Worm (Caenorhabditis elegans) whole organism, L1 larva: ENCODE results near the gene lgc-39.

Source experiments
- C04F5.9 ChIP-seq: sonication (generic microtip); optimal IDR thresholded peaks from 2 replicates; lab custom pipeline; 2016; ENCODE audit warnings: missing genetic modification characterization, missing compliant biosample characterization
- aly-2 ChIP-seq: fragments of 150-350 bp; optimal IDR thresholded peaks from 2 replicates; lab custom pipeline; 2014; ENCODE audit warnings: missing biosample characterization, missing genetic modification characterization
- ama-1 ChIP-seq: fragments of 150-350 bp; optimal IDR thresholded peaks from 2 replicates; lab custom pipeline; 2014
- ceh-8 ChIP-seq: fragments of 200-800 bp; sonication (Bioruptor generic); optimal IDR thresholded peaks from 2 replicates; lab custom pipeline; 2018; ENCODE audit warnings: mild to moderate bottlenecking, missing genetic modification characterization, moderate library complexity, missing compliant biosample characterization
- dsc-1 ChIP-seq: sonication (generic microtip); optimal IDR thresholded peaks from 2 replicates; lab custom pipeline; 2016; ENCODE audit warnings: mild to moderate bottlenecking, missing genetic modification characterization, missing compliant biosample characterization
- efl-1 ChIP-seq, 4 experiments: fragments of 150-350 bp; optimal IDR thresholded peaks in 3 of 4; peaks in 1 of 4; 1 replicate in 1 of 4; 2 replicates in 3 of 4; lab custom pipeline; 2014; ENCODE audit warnings: missing biosample characterization in 2 of 4, missing genetic modification characterization in 2 of 4, missing genetic modification reagents in 2 of 4
- egl-13 ChIP-seq: sonication (generic microtip); optimal IDR thresholded peaks from 2 replicates; lab custom pipeline; 2016; ENCODE audit warnings: missing genotype, missing genetic modification reagents, missing genetic modification characterization, missing compliant biosample characterization
- egl-27 ChIP-seq, 2 experiments: fragments of 150-350 bp in 1 of 2; sonication (generic microtip); optimal IDR thresholded peaks; 3 replicates each; lab custom pipeline; 2017 to 2018; ENCODE audit warnings: missing biosample characterization in 2 of 2, missing genetic modification characterization in 2 of 2, missing genetic modification reagents in 2 of 2
- elt-2 ChIP-seq: sonication (generic microtip); optimal IDR thresholded peaks from 2 replicates; lab custom pipeline; 2016; ENCODE audit warnings: missing genetic modification characterization, mild to moderate bottlenecking, inconsistent platforms, missing compliant biosample characterization, missing genetic modification reagents
- elt-3 ChIP-seq, 6 experiments: fragments of 150-350 bp in 1 of 6; sonication (generic microtip); optimal IDR thresholded peaks; 2 replicates each; lab custom pipeline; 2017 to 2018; ENCODE audit warnings: missing biosample characterization in 6 of 6, missing genetic modification characterization in 6 of 6, inconsistent platforms in 1 of 6
- fkh-10 ChIP-seq: sonication (generic microtip); optimal IDR thresholded peaks from 2 replicates; lab custom pipeline; 2017; ENCODE audit warnings: missing biosample characterization, missing genetic modification reagents, missing genetic modification characterization
- fos-1 ChIP-seq: fragments of 150-350 bp; optimal IDR thresholded peaks from 2 replicates; lab custom pipeline; 2014; ENCODE audit warnings: missing biosample characterization, missing genetic modification characterization
- hlh-4 ChIP-seq: sonication (generic microtip); optimal IDR thresholded peaks from 2 replicates; lab custom pipeline; 2016; ENCODE audit warnings: mild to moderate bottlenecking, missing genetic modification characterization, missing compliant biosample characterization
- hpl-2 ChIP-seq: fragments of 150-350 bp; optimal IDR thresholded peaks from 2 replicates; lab custom pipeline; 2014; ENCODE audit warnings: missing biosample characterization, missing genetic modification reagents, missing genetic modification characterization
- irx-1 ChIP-seq: sonication (generic microtip); optimal IDR thresholded peaks from 2 replicates; lab custom pipeline; 2016; ENCODE audit warnings: missing genetic modification characterization, missing compliant biosample characterization
- lin-14 ChIP-seq: fragments of 200-800 bp; sonication (Bioruptor generic); optimal IDR thresholded peaks from 2 replicates; lab custom pipeline; 2018; ENCODE audit warnings: mild to moderate bottlenecking, missing genetic modification characterization, moderate library complexity, missing compliant biosample characterization
- lin-35 ChIP-seq, 2 experiments: fragments of 150-350 bp; optimal IDR thresholded peaks; 2 replicates each; lab custom pipeline; 2014; ENCODE audit warnings: missing biosample characterization in 2 of 2, missing genetic modification characterization in 2 of 2, missing genetic modification reagents in 2 of 2
- lir-3 ChIP-seq: sonication (generic microtip); optimal IDR thresholded peaks from 2 replicates; lab custom pipeline; 2016; ENCODE audit warnings: mild to moderate bottlenecking, missing genetic modification characterization, moderate library complexity, missing compliant biosample characterization; ENCODE audit not compliant: poor library complexity
- mab-9 ChIP-seq: fragments of 200-800 bp; sonication (Bioruptor generic); IDR thresholded peaks from 2 replicates; pipeline ENCODE4 v1.3.6; 2022; ENCODE audit warnings: missing genetic modification reagents, missing genetic modification characterization, missing compliant biosample characterization
- nhr-19 ChIP-seq: fragments of 200-800 bp; sonication (Bioruptor generic); conservative IDR thresholded peaks from 2 replicates; pipeline ENCODE4 v1.3.6; 2022; ENCODE audit warnings: missing genetic modification characterization, missing compliant biosample characterization
- nhr-20 ChIP-seq: sonication (generic microtip); optimal IDR thresholded peaks from 2 replicates; lab custom pipeline; 2016; ENCODE audit warnings: mild to moderate bottlenecking, missing genetic modification characterization, missing compliant biosample characterization
- nhr-28 ChIP-seq: fragments of 150-350 bp; optimal IDR thresholded peaks from 2 replicates; lab custom pipeline; 2014; ENCODE audit warnings: missing biosample characterization, missing genetic modification characterization
- nhr-47 ChIP-seq: sonication (generic microtip); optimal IDR thresholded peaks from 2 replicates; lab custom pipeline; 2016; ENCODE audit warnings: mild to moderate bottlenecking, missing genetic modification characterization, moderate library complexity, missing compliant biosample characterization
- nhr-71 ChIP-seq: sonication (generic microtip); optimal IDR thresholded peaks from 2 replicates; lab custom pipeline; 2016; ENCODE audit warnings: mild to moderate bottlenecking, missing genetic modification characterization, moderate library complexity, missing compliant biosample characterization
- nhr-77 ChIP-seq: fragments of 150-350 bp; optimal IDR thresholded peaks from 2 replicates; lab custom pipeline; 2014; ENCODE audit warnings: missing biosample characterization, missing genetic modification characterization
- nhr-90 ChIP-seq: sonication (generic microtip); optimal IDR thresholded peaks from 2 replicates; lab custom pipeline; 2016; ENCODE audit warnings: mild to moderate bottlenecking, missing genetic modification characterization, missing compliant biosample characterization; ENCODE audit not compliant: poor library complexity
- pax-3 ChIP-seq: fragments of 200-800 bp; sonication (Bioruptor generic); optimal IDR thresholded peaks from 2 replicates; lab custom pipeline; 2018; ENCODE audit warnings: mild to moderate bottlenecking, missing genetic modification characterization, moderate library complexity, missing compliant biosample characterization
- snu-23 ChIP-seq: sonication (generic microtip); optimal IDR thresholded peaks from 2 replicates; lab custom pipeline; 2016; ENCODE audit warnings: missing genetic modification characterization, missing compliant biosample characterization
- tbx-2 ChIP-seq: sonication (generic microtip); optimal IDR thresholded peaks from 2 replicates; lab custom pipeline; 2016; ENCODE audit warnings: missing genetic modification characterization, missing compliant biosample characterization
- tlp-1 ChIP-seq: fragments of 150-350 bp; optimal IDR thresholded peaks from 2 replicates; lab custom pipeline; 2014; ENCODE audit warnings: missing biosample characterization, missing genetic modification characterization
- unc-86 ChIP-seq: sonication (generic microtip); optimal IDR thresholded peaks from 2 replicates; lab custom pipeline; 2016; ENCODE audit warnings: missing genetic modification characterization, missing compliant biosample characterization
- vab-15 ChIP-seq: sonication (generic microtip); optimal IDR thresholded peaks from 2 replicates; lab custom pipeline; 2017; ENCODE audit warnings: missing genotype, mild to moderate bottlenecking, missing genetic modification characterization, missing compliant biosample characterization

The lgc-39 gene

DNA sequence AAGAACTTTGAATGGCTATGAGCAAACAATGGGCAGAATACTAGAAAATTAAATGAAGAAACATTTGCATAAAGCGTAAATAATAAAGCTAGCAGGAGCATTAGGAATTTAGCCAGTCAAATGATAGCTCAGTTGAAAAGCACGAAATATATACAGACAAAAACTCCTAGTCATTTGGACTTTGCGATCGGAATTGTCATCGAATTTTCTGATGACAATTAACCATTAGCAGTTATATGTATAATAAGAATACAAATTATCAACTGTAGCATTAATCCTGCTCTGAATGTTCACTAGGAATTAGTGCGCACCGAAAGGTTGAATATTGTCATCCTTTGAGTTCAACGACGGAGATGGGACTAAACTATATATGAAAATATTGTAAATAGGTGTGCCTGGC lies 27.9 kb upstream of the lgc-39 start, which contains the start of gene ugt-38:
Gene ugt-38 (minus strand): TSS at position 101 of the 400 bp plus-strand sequence.
- TF ChIP-seq fos-1 (tag; lab: Kevin White, UChicago) (no peak), mab-9 (GFP tag; lab: Robert Waterston, UW) (no peak), lin-35 (GFP tag; optimal IDR thresholded peaks at IDR 0.05; lab: Kevin White, UChicago) (no peak), C04F5.9 (tag; lab: Kevin White, UChicago) (no peak), snu-23 (GFP tag; lab: Kevin White, UChicago) (no peak), tbx-2 (no peak), ceh-8 (no peak), nhr-19 (GFP tag; lab: Robert Waterston, UW) (no peak), ama-1 (lab: Kevin White, UChicago) (no peak), nhr-28 (tag; lab: Kevin White, UChicago) (no peak), hlh-4 (no peak), nhr-47 (tag; lab: Kevin White, UChicago) (no peak), dsc-1 (tag; lab: Kevin White, UChicago) (no peak), pax-3 (tag; lab: Kevin White, UChicago) (no peak)
- TF ChIP-seq, all 84 proteins: peak for 0

DNA sequence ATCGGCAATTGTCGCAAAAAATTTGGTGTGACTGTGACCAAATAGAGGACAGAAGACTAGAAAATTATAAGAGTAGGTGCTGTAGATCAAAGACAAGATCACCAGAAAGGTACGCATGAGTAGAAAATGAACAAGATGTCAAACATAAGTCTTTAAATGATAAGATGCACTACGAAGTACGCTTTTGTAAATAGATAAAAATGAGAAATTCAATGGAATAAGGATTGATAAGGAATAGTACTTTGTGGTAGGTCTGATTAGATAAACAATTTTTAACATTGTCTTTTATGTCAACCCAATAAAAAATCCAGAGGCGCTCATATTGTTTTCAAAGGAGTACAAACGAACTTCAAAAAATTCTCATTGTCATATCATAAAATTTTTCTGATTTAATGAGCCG lies 24.7 kb upstream of the lgc-39 start, which contains the start of gene F10D2.8:
Gene F10D2.8 (minus strand): TSS at position 145 of the 400 bp plus-strand sequence.
- no peak for TF ChIP-seq irx-1 (tag; lab: Kevin White, UChicago)
- no peak for TF ChIP-seq egl-13 (tag; lab: Kevin White, UChicago)
- TF ChIP-seq egl-27 (tag; optimal IDR thresholded peaks at IDR 0.05; lab: Kevin White, UChicago): no peak
- no peak for TF ChIP-seq unc-86
- peak; percentile 87 for TF ChIP-seq elt-2
- peak; percentile 76 for TF ChIP-seq tlp-1
- TF ChIP-seq elt-3 (tag; optimal IDR thresholded peaks at IDR 0.05; lab: Kevin White, UChicago): peak in 4 of 6 experiments; percentile 4 to 77 (median 42)
- TF ChIP-seq nhr-20 (tag; lab: Kevin White, UChicago): peak; percentile 20

DNA sequence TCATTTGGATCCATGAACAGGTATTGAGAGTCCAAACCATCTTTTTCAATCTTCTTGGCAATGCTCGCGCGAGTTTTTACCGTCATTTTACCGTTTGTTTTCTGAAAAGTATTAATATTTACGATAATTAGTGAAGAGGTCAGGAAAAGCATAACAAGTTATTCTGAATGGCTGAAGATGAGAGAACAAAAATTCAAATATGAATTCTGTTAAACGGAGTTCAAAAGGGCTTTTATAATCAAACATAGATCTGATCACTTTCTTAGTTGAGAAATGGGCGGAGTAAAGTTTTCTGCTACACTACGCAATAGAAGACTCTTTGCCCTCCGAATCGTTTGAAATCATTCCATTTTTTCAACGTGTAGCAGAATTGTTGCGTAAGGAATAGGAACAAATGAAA lies 22.3 kb upstream of the lgc-39 start, which contains the start of gene fat-7:
Gene fat-7 (minus strand): TSS at position 101 of the 400 bp plus-strand sequence.
- TF ChIP-seq efl-1 (optimal IDR thresholded peaks at IDR 0.05; lab: Kevin White, UChicago) (no peak), efl-1 (GFP tag; optimal IDR thresholded peaks at IDR 0.05 in 1 of 2; lab: Kevin White, UChicago) (peak in 1 of 2 experiments; percentile 30), lir-3 (tag; lab: Kevin White, UChicago) (no peak)
- TF ChIP-seq, all 84 proteins: peak for 1

DNA sequence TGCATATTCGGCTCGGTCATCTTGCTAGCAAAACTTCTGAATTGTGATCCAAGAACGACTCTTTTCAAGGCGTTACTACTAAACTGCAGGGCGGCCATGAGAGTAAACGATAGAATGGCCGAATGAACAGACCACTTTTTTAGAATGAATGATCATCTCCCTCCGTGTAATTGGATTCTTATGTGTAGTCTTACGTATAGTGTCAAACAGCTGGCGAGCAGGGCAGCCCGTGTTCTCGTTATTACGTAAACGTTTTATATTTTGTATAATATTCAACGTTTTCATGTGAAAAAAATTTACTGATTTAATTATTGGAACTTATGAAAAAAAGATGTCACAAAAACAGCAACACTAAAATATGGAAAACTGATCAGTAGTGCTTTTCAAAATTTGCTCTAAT lies 19.2 kb upstream of the lgc-39 start, which contains the start of gene F10D2.10:
Gene F10D2.10 (minus strand): TSS at position 101 of the 400 bp plus-strand sequence.
- TF ChIP-seq aly-2 (tag; lab: Kevin White, UChicago) (no peak), lin-35 (GFP tag; optimal IDR thresholded peaks at IDR 0.05; lab: Kevin White, UChicago) (no peak), fkh-10 (GFP tag; lab: Kevin White, UChicago) (no peak), egl-27 (tag; optimal IDR thresholded peaks at IDR 0.05; lab: Kevin White, UChicago) (no peak)

DNA sequence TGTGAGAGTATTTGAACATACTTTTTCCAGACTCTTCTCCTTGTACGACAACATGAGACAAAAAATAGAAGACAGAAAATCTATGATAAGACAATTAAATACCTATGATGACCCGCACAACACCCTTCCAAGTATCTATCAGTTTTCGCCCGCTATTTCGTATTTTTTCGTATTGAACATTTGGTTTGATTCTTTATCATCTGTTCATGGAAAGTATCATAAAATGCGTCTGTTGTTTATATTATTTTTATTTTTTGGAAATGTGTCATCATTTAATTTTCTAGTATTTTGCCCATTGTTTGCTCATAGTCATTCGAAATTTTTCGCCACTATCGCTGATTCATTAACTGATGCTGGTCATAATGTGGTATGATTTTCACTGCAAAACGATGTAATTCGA lies 18.2 kb upstream of the lgc-39 start, which contains the start of gene ugt-39:
Gene ugt-39 (plus strand): TSS at position 54 of the 400 bp plus-strand sequence.
- TF ChIP-seq nhr-71 (tag; lab: Kevin White, UChicago) (no peak), hpl-2 (no peak), tbx-2 (no peak), nhr-77 (tag; lab: Kevin White, UChicago) (no peak), nhr-90 (no peak), elt-3 (tag; optimal IDR thresholded peaks at IDR 0.05; lab: Kevin White, UChicago) (peak in 3 of 6 experiments; percentile 17 to 42 (median 41)), snu-23 (GFP tag; lab: Kevin White, UChicago) (peak; percentile 5), lin-14 (GFP tag; lab: Kevin White, UChicago) (peak; percentile 41), nhr-20 (tag; lab: Kevin White, UChicago) (peak; percentile 20), elt-2 (peak; percentile 62), vab-15 (tag; lab: Kevin White, UChicago) (no peak), ceh-8 (no peak), dsc-1 (tag; lab: Kevin White, UChicago) (no peak)
